Fruit fly (Drosophila melanogaster) whole organism, wandering third instar larva: ENCODE data around the gene CG14551.

ENCODE experiments used
- Abd-B ChIP-seq: fragments of >200 bp; optimal IDR thresholded peaks from 2 replicates; lab custom pipeline; 2017; ENCODE audit warnings: missing biosample characterization, missing genetic modification characterization
- Dif ChIP-seq: fragments of 200-275, 200-300 bp; sonication (Bioruptor generic); optimal IDR thresholded peaks from 2 replicates; lab custom pipeline; 2018; ENCODE audit warnings: missing biosample characterization, missing genetic modification characterization; ENCODE audit not compliant: partially characterized antibody
- OdsH ChIP-seq: fragments of 200-800 bp; sonication (Bioruptor generic); optimal IDR thresholded peaks from 2 replicates; lab custom pipeline; 2016; ENCODE audit warnings: missing biosample characterization, mild to moderate bottlenecking, missing genetic modification characterization
- dmrt93B ChIP-seq: fragments of 200-800 bp; sonication (Bioruptor generic); optimal IDR thresholded peaks from 2 replicates; lab custom pipeline; 2018; ENCODE audit warnings: missing biosample characterization, mild to moderate bottlenecking, missing genetic modification characterization
- h ChIP-seq: fragments of 200-800 bp; sonication (Bioruptor generic); optimal IDR thresholded peaks from 3 replicates; lab custom pipeline; 2016; ENCODE audit warnings: missing biosample characterization, mild to moderate bottlenecking, missing genetic modification characterization
- psq ChIP-seq: fragments of 200-800 bp; sonication (Bioruptor generic); optimal IDR thresholded peaks from 3 replicates; lab custom pipeline; 2017; ENCODE audit warnings: missing biosample characterization, mild to moderate bottlenecking, missing genetic modification characterization, moderate library complexity
- usp ChIP-seq: fragments of >200 bp; optimal IDR thresholded peaks from 2 replicates; lab custom pipeline; 2017; ENCODE audit warnings: missing biosample characterization, missing genetic modification characterization

dm6 chr3R:26056381-26056780, 6.4 kb downstream of the CG14551 start, which contains the start of the genes Sld5 and CG14543:
- TF ChIP-seq Abd-B (GFP tag; lab: Kevin White, UChicago) (no peak), OdsH (GFP tag; lab: Kevin White, UChicago) (no peak), Dif (GFP tag; lab: Kevin White, UChicago) (no peak), usp (GFP tag; lab: Kevin White, UChicago) (no peak), dmrt93B (no peak), h (peak; percentile 38), psq (GFP tag; lab: Kevin White, UChicago) (no peak)
